Worm (Caenorhabditis elegans) whole organism, late embryonic: ENCODE results near the gene srg-65.

Experiments used
- K02D7.2 ChIP-seq: sonication (generic microtip); optimal IDR thresholded peaks from 2 replicates; lab custom pipeline; 2017; ENCODE audit warnings: mild to moderate bottlenecking, missing genetic modification characterization, missing compliant biosample characterization
- K09A11.1 ChIP-seq: sonication (generic microtip); optimal IDR thresholded peaks from 2 replicates; lab custom pipeline; 2017; ENCODE audit warnings: antibody characterized with exemption, mild to moderate bottlenecking, missing genetic modification characterization, missing compliant biosample characterization; ENCODE audit not compliant: insufficient read depth
- Y22D7AL.16 ChIP-seq: sonication (generic microtip); optimal IDR thresholded peaks from 2 replicates; lab custom pipeline; 2016; ENCODE audit warnings: missing genetic modification characterization, missing compliant biosample characterization
- ceh-18 ChIP-seq: sonication (generic microtip); optimal IDR thresholded peaks from 2 replicates; lab custom pipeline; 2016; ENCODE audit warnings: missing genetic modification characterization, missing compliant biosample characterization
- ceh-19 ChIP-seq: fragments of 200-800 bp; sonication (Bioruptor generic); optimal IDR thresholded peaks from 2 replicates; lab custom pipeline; 2018; ENCODE audit warnings: mild to moderate bottlenecking, missing genetic modification characterization, missing compliant biosample characterization
- ceh-22 ChIP-seq: sonication (generic microtip); optimal IDR thresholded peaks from 2 replicates; lab custom pipeline; 2017; ENCODE audit warnings: missing biosample characterization, missing genetic modification characterization
- ceh-24 ChIP-seq: sonication (generic microtip); optimal IDR thresholded peaks from 2 replicates; lab custom pipeline; 2016; ENCODE audit warnings: mild to moderate bottlenecking, missing genetic modification characterization, missing compliant biosample characterization
- ceh-30 ChIP-seq: fragments of 150-350 bp; optimal IDR thresholded peaks from 2 replicates; lab custom pipeline; 2014; ENCODE audit warnings: missing biosample characterization, missing genetic modification characterization
- ceh-31 ChIP-seq: sonication (generic microtip); optimal IDR thresholded peaks from 2 replicates; lab custom pipeline; 2016; ENCODE audit warnings: missing genetic modification characterization, missing compliant biosample characterization
- ceh-6 ChIP-seq: fragments of 200-800 bp; sonication (Bioruptor generic); optimal IDR thresholded peaks from 2 replicates; lab custom pipeline; 2018; ENCODE audit warnings: mild to moderate bottlenecking, missing genetic modification characterization, missing compliant biosample characterization
- che-1 ChIP-seq: sonication (generic microtip); optimal IDR thresholded peaks from 2 replicates; lab custom pipeline; 2016; ENCODE audit warnings: mild to moderate bottlenecking, missing genetic modification characterization, missing compliant biosample characterization
- dve-1 ChIP-seq: sonication (generic microtip); optimal IDR thresholded peaks from 2 replicates; lab custom pipeline; 2017; ENCODE audit warnings: antibody characterized with exemption, mild to moderate bottlenecking, missing genetic modification characterization, missing compliant biosample characterization
- elt-2 ChIP-seq: sonication (generic microtip); optimal IDR thresholded peaks from 2 replicates; lab custom pipeline; 2016; ENCODE audit warnings: missing genetic modification reagents, missing genetic modification characterization, missing compliant biosample characterization
- elt-4 ChIP-seq: sonication (generic microtip); optimal IDR thresholded peaks from 2 replicates; lab custom pipeline; 2016; ENCODE audit warnings: missing genetic modification characterization, missing compliant biosample characterization
- fkh-10 ChIP-seq: fragments of 150-350 bp; optimal IDR thresholded peaks from 2 replicates; lab custom pipeline; 2014; ENCODE audit warnings: missing biosample characterization, missing genetic modification reagents, missing genetic modification characterization
- gmeb-2 ChIP-seq: sonication (generic microtip); optimal IDR thresholded peaks from 2 replicates; lab custom pipeline; 2016; ENCODE audit warnings: missing genetic modification characterization, inconsistent platforms, missing compliant biosample characterization
- hlh-6 ChIP-seq: sonication (generic microtip); optimal IDR thresholded peaks from 2 replicates; lab custom pipeline; 2016; ENCODE audit warnings: missing genotype, missing genetic modification characterization, missing compliant biosample characterization
- madf-2 ChIP-seq: sonication (generic microtip); optimal IDR thresholded peaks from 2 replicates; lab custom pipeline; 2017; ENCODE audit warnings: missing genetic modification characterization, missing compliant biosample characterization
- mec-3 ChIP-seq: sonication (generic microtip); optimal IDR thresholded peaks from 2 replicates; lab custom pipeline; 2016; ENCODE audit warnings: borderline replicate concordance, missing genetic modification characterization, missing compliant biosample characterization
- odd-2 ChIP-seq: sonication (generic microtip); optimal IDR thresholded peaks from 2 replicates; lab custom pipeline; 2017; ENCODE audit warnings: antibody characterized with exemption, mild to moderate bottlenecking, missing genetic modification characterization, missing compliant biosample characterization
- pax-1 ChIP-seq: fragments of 150-350 bp; optimal IDR thresholded peaks from 2 replicates; lab custom pipeline; 2014; ENCODE audit warnings: missing biosample characterization, missing genetic modification characterization
- pha-2 ChIP-seq: sonication (generic microtip); optimal IDR thresholded peaks from 2 replicates; lab custom pipeline; 2017; ENCODE audit warnings: mild to moderate bottlenecking, missing genetic modification characterization, missing compliant biosample characterization
- pha-4 ChIP-seq: fragments of 150-350 bp; optimal IDR thresholded peaks from 2 replicates; lab custom pipeline; 2018; ENCODE audit warnings: missing biosample characterization, missing genetic modification reagents, missing genetic modification characterization
- pqm-1 ChIP-seq: sonication (generic microtip); optimal IDR thresholded peaks from 2 replicates; lab custom pipeline; 2016; ENCODE audit warnings: missing genetic modification characterization, missing compliant biosample characterization
- rnt-1 ChIP-seq: sonication (generic microtip); optimal IDR thresholded peaks from 2 replicates; lab custom pipeline; 2016; ENCODE audit warnings: missing genetic modification characterization, missing compliant biosample characterization
- syd-9 ChIP-seq: sonication (generic microtip); optimal IDR thresholded peaks from 2 replicates; lab custom pipeline; 2016; ENCODE audit warnings: mild to moderate bottlenecking, missing genetic modification characterization, moderate library complexity, missing compliant biosample characterization
- tbx-2 ChIP-seq: sonication (generic microtip); optimal IDR thresholded peaks from 2 replicates; lab custom pipeline; 2016; ENCODE audit warnings: missing genetic modification characterization, missing compliant biosample characterization
- ttx-3 ChIP-seq: sonication (generic microtip); optimal IDR thresholded peaks from 2 replicates; lab custom pipeline; 2016; ENCODE audit warnings: missing genetic modification reagents, missing genetic modification characterization, missing compliant biosample characterization
- unc-86 ChIP-seq: sonication (generic microtip); optimal IDR thresholded peaks from 2 replicates; lab custom pipeline; 2016; ENCODE audit warnings: missing genetic modification characterization, missing compliant biosample characterization

The srg-65 gene

ce11 chrV:5523260-5523659 lies 38.5 kb upstream of the srg-65 start:
- TF ChIP-seq rnt-1 (tag; lab: Kevin White, UChicago) (peak; percentile 5), ceh-30 (tag; lab: Kevin White, UChicago) (no peak)

ce11 chrV:5521735-5522241 lies 37.0 kb upstream of the srg-65 start, which contains the start of gene hir-1:
Gene hir-1 (plus strand): TSS chrV:5522139.
- TF ChIP-seq pax-1 (tag; lab: Kevin White, UChicago) (no peak), fkh-10 (no peak), dve-1 (tag; lab: Kevin White, UChicago) (no peak), pha-2 (tag; lab: Kevin White, UChicago) (no peak), mec-3 (no peak), elt-4 (tag; lab: Kevin White, UChicago) (no peak), ceh-22 (tag; lab: Kevin White, UChicago) (no peak), K09A11.1 (tag; lab: Kevin White, UChicago) (no peak), gmeb-2 (no peak), pha-4 (tag; lab: Kevin White, UChicago) (no peak), ceh-19 (GFP tag; lab: Kevin White, UChicago) (no peak)
- TF ChIP-seq, all 69 proteins: peak for 0

ce11 chrV:5513630-5514378 lies 29.0 kb upstream of the srg-65 start, which contains the start of the genes hpo-15 and mms-19:
Gene hpo-15 (minus strand): TSS chrV:5513830.
Gene mms-19 (plus strand): TSS chrV:5514348.
- no peak for TF ChIP-seq unc-86 (tag; lab: Kevin White, UChicago)
- no peak for TF ChIP-seq che-1

ce11 chrV:5512559-5512958 lies 27.8 kb upstream of the srg-65 start:
- TF ChIP-seq pax-1 (tag; lab: Kevin White, UChicago) (no peak), ceh-31 (no peak), elt-2 (tag; lab: Kevin White, UChicago) (peak; percentile 15)
- TF ChIP-seq, all 69 proteins: peak for 1

ce11 chrV:5511720-5512119 lies 27.0 kb upstream of the srg-65 start:
- no peak for TF ChIP-seq K02D7.2 (tag; lab: Kevin White, UChicago)
- no peak for TF ChIP-seq dve-1 (tag; lab: Kevin White, UChicago)
- no peak for TF ChIP-seq hlh-6 (tag; lab: Kevin White, UChicago)
- TF ChIP-seq Y22D7AL.16 (tag; lab: Kevin White, UChicago) = no peak
- TF ChIP-seq ceh-6 (GFP tag; lab: Kevin White, UChicago) = no peak
- TF ChIP-seq gmeb-2 = no peak
- TF ChIP-seq, all 69 proteins: peak for 0

ce11 chrV:5509966-5510365 lies 25.2 kb upstream of the srg-65 start:
- TF ChIP-seq odd-2 (no peak), tbx-2 (tag; lab: Kevin White, UChicago) (no peak), ceh-24 (tag; lab: Kevin White, UChicago) (no peak), ttx-3 (no peak), ceh-18 (tag; lab: Kevin White, UChicago) (no peak), hlh-6 (tag; lab: Kevin White, UChicago) (no peak), syd-9 (tag; lab: Kevin White, UChicago) (no peak), madf-2 (tag; lab: Kevin White, UChicago) (no peak), K09A11.1 (tag; lab: Kevin White, UChicago) (no peak), unc-86 (tag; lab: Kevin White, UChicago) (no peak), fkh-10 (no peak), pqm-1 (no peak)
